Worm (Caenorhabditis elegans): ENCODE data around the gene glr-1.

- TF ChIP-seq nhr-77 (tag; optimal IDR thresholded peaks at IDR 0.05), result no peak
- no peak for TF ChIP-seq zip-4 (GFP tag; optimal IDR thresholded peaks at IDR 0.05)
- TF ChIP-seq hlh-4 (tag; optimal IDR thresholded peaks at IDR 0.05), result no peak
- no peak for TF ChIP-seq egl-27 (tag; optimal IDR thresholded peaks at IDR 0.05)
- no peak for TF ChIP-seq ama-1 (optimal IDR thresholded peaks at IDR 0.05)
- no peak for TF ChIP-seq fos-1 (tag; optimal IDR thresholded peaks at IDR 0.05)
- TF ChIP-seq unc-62 (GFP tag; optimal IDR thresholded peaks at IDR 0.05), result no peak
- no peak for TF ChIP-seq snpc-4 (tag; optimal IDR thresholded peaks at IDR 0.05)
- TF ChIP-seq nhr-11 (tag; optimal IDR thresholded peaks at IDR 0.05), result no peak
- TF ChIP-seq nhr-71 (tag; optimal IDR thresholded peaks at IDR 0.05), result no peak
- TF ChIP-seq nhr-90 (tag; optimal IDR thresholded peaks at IDR 0.05; ENCODE audit: poor library complexity), result no peak
Observed at ce11 chrIII:8596692-8597091, 8.2 kb upstream of the glr-1 start.

All from whole organism, L1 larva.